Worm (Caenorhabditis elegans) whole organism, L2 larva: ENCODE results near the gene spp-18.

Experiments
- R02D3.7 ChIP-seq: fragments of 150-350 bp; optimal IDR thresholded peaks from 2 replicates; lab custom pipeline; 2014; ENCODE audit warnings: missing biosample characterization, missing genetic modification characterization
- alr-1 ChIP-seq: fragments of 150-350 bp; optimal IDR thresholded peaks from 2 replicates; lab custom pipeline; 2014; ENCODE audit warnings: missing biosample characterization, missing genetic modification characterization
- aly-2 ChIP-seq: fragments of 150-350 bp; optimal IDR thresholded peaks from 2 replicates; lab custom pipeline; 2014; ENCODE audit warnings: missing biosample characterization, missing genetic modification characterization
- ama-1 ChIP-seq: fragments of 150-350 bp; optimal IDR thresholded peaks from 2 replicates; lab custom pipeline; 2018; ENCODE audit warnings: inconsistent platforms
- ceh-16 ChIP-seq: fragments of 150-350 bp; optimal IDR thresholded peaks from 2 replicates; lab custom pipeline; 2014; ENCODE audit warnings: missing biosample characterization, missing genetic modification characterization
- ceh-82 ChIP-seq: fragments of 150-350 bp; optimal IDR thresholded peaks from 2 replicates; lab custom pipeline; 2014; ENCODE audit warnings: missing biosample characterization, missing genetic modification characterization
- egl-27 ChIP-seq: sonication (generic microtip); optimal IDR thresholded peaks from 3 replicates; lab custom pipeline; 2017; ENCODE audit warnings: missing biosample characterization, missing genetic modification reagents, missing genetic modification characterization
- elt-1 ChIP-seq: fragments of 150-350 bp; optimal IDR thresholded peaks from 2 replicates; lab custom pipeline; 2014; ENCODE audit warnings: missing biosample characterization, missing genetic modification characterization
- elt-3 ChIP-seq: sonication (generic microtip); optimal IDR thresholded peaks from 2 replicates; lab custom pipeline; 2017; ENCODE audit warnings: missing biosample characterization, missing genetic modification characterization
- gmeb-1 ChIP-seq: fragments of 150-350 bp; optimal IDR thresholded peaks from 2 replicates; lab custom pipeline; 2014; ENCODE audit warnings: missing biosample characterization, missing genetic modification characterization
- lin-11 ChIP-seq: fragments of 150-350 bp; sonication (generic microtip); optimal IDR thresholded peaks from 2 replicates; lab custom pipeline; 2014; ENCODE audit warnings: missing biosample characterization, missing genetic modification characterization, inconsistent platforms, mixed read lengths
- lin-39 ChIP-seq: fragments of 150-350 bp; optimal IDR thresholded peaks from 2 replicates; lab custom pipeline; 2014; ENCODE audit warnings: missing biosample characterization, missing genetic modification reagents, missing genetic modification characterization
- lsy-2 ChIP-seq, 2 experiments: fragments of 150-350 bp in 1 of 2; sonication (generic microtip) in 1 of 2; optimal IDR thresholded peaks; 2 replicates each; lab custom pipeline; 2014 to 2017; ENCODE audit warnings: missing biosample characterization in 2 of 2, missing genetic modification characterization in 2 of 2
- mab-5 ChIP-seq: fragments of 150-350 bp; optimal IDR thresholded peaks from 2 replicates; lab custom pipeline; 2014; ENCODE audit warnings: missing biosample characterization, missing genetic modification characterization
- mbf-1 ChIP-seq: sonication (generic microtip); optimal IDR thresholded peaks from 2 replicates; lab custom pipeline; 2017; ENCODE audit warnings: missing biosample characterization, missing genetic modification characterization
- mdl-1 ChIP-seq, 2 experiments: fragments of 150-350 bp in 1 of 2; sonication (generic microtip) in 1 of 2; optimal IDR thresholded peaks; 2 replicates each; lab custom pipeline; 2017; ENCODE audit warnings: missing biosample characterization in 2 of 2, missing genetic modification characterization in 2 of 2
- nhr-10 ChIP-seq: sonication (generic microtip); optimal IDR thresholded peaks from 2 replicates; lab custom pipeline; 2017; ENCODE audit warnings: missing biosample characterization, missing genetic modification characterization
- nhr-11 ChIP-seq: fragments of 150-350 bp; optimal IDR thresholded peaks from 2 replicates; lab custom pipeline; 2014; ENCODE audit warnings: missing biosample characterization, missing genetic modification characterization
- nhr-129 ChIP-seq: fragments of 150-350 bp; optimal IDR thresholded peaks from 2 replicates; lab custom pipeline; 2014; ENCODE audit warnings: missing biosample characterization, missing genetic modification characterization
- nhr-21 ChIP-seq: fragments of 150-350 bp; optimal IDR thresholded peaks from 2 replicates; lab custom pipeline; 2014; ENCODE audit warnings: missing biosample characterization, missing genetic modification characterization
- nhr-237 ChIP-seq: fragments of 150-350 bp; optimal IDR thresholded peaks from 2 replicates; lab custom pipeline; 2014; ENCODE audit warnings: missing biosample characterization, missing genetic modification characterization
- nhr-25 ChIP-seq: fragments of 150-350 bp; sonication (generic microtip); optimal IDR thresholded peaks from 3 replicates; lab custom pipeline; 2014; ENCODE audit warnings: missing biosample characterization, missing genetic modification characterization
- peb-1 ChIP-seq: fragments of 150-350 bp; optimal IDR thresholded peaks from 2 replicates; lab custom pipeline; 2014; ENCODE audit warnings: missing biosample characterization, missing genetic modification characterization
- sem-4 ChIP-seq: fragments of 150-350 bp; optimal IDR thresholded peaks from 2 replicates; lab custom pipeline; 2014; ENCODE audit warnings: missing biosample characterization, missing genetic modification reagents, missing genetic modification characterization
- skn-1 ChIP-seq: sonication (generic microtip); optimal IDR thresholded peaks from 2 replicates; lab custom pipeline; 2017; ENCODE audit warnings: missing biosample characterization, missing genetic modification characterization
- snpc-4 ChIP-seq: fragments of 150-350 bp; optimal IDR thresholded peaks from 2 replicates; lab custom pipeline; 2014; ENCODE audit warnings: missing biosample characterization, missing genetic modification characterization
- unc-39 ChIP-seq: fragments of 150-350 bp; optimal IDR thresholded peaks from 2 replicates; lab custom pipeline; 2014; ENCODE audit warnings: missing biosample characterization, missing genetic modification characterization
- unc-62 ChIP-seq: fragments of 150-350 bp; optimal IDR thresholded peaks from 2 replicates; lab custom pipeline; 2014; ENCODE audit warnings: missing biosample characterization, missing genetic modification reagents, missing genetic modification characterization
- zag-1 ChIP-seq: fragments of 150-350 bp; optimal IDR thresholded peaks from 2 replicates; lab custom pipeline; 2014; ENCODE audit warnings: missing biosample characterization, missing genetic modification characterization
- ztf-1 ChIP-seq: fragments of 200-800 bp; sonication (Bioruptor generic); conservative IDR thresholded peaks from 2 replicates; pipeline ENCODE4 v1.3.6; 2022; ENCODE audit warnings: missing genetic modification characterization, missing compliant biosample characterization
- ztf-11 ChIP-seq: sonication (generic microtip); optimal IDR thresholded peaks from 2 replicates; lab custom pipeline; 2017; ENCODE audit warnings: missing biosample characterization, missing genetic modification characterization
- ztf-4 ChIP-seq: fragments of 150-350 bp; optimal IDR thresholded peaks from 2 replicates; lab custom pipeline; 2014; ENCODE audit warnings: missing biosample characterization, missing genetic modification characterization

The spp-18 gene

DNA sequence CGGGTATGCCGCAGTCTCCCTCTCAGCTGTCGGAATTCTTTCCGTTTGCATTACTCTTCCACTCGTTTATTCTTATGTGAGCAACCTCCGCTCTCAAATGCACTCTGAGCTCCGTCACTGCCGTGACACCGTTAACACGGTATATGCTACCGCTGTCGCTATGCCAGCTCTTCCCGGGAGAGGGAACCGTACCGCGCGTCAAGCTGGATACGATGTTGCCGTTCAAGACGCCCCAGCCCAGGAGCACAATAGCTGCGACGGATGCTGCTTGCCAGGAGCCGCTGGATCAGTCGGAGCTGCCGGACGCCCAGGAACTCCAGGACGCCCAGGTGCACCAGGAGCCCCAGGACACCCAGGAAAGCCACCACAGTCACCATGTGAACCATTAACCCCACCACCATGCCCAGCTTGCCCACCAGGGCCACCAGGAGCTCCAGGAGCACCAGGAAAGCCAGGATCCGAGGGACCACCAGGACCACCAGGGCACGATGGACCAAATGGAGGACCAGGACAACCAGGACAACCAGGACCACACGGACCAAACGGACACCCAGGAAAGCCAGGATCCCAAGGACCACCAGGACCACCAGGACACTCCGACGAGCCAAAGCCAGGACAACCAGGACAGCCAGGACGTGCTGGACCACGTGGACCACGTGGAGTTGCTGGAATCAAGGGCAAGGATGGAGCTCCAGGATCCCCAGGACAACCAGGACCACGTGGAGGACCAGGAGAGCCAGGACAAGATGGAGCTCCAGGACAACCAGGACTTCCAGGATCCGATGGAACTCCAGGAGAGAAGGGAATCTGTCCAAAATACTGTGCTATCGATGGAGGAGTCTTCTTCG is 29.8 kb upstream of the spp-18 start:
- TF ChIP-seq egl-27 = no peak
- TF ChIP-seq ama-1 (lab: Kevin White, UChicago) = no peak

DNA sequence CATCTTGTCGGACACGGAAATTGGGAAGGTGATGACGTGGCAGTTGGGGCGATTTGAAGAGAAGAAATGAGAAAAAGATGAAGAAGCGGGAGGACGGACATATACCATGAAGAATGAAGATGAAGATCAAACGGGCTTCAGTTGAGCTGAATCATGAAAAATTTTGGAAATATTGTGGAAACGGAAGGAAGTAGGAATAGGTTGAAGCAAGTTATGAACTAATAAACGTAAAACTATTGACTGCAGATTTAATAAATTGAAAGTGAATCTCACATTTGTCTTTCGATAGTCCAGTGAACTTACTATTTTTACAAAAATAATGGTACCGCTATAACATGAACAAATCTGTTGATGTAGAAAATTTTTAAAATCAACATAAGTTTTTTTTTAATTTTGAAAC is 27.0 kb upstream of the spp-18 start, which contains the start of gene lron-14:
lron-14 (minus strand) TSS at position 101 of the 400 bp plus-strand sequence.
- TF ChIP-seq mdl-1 (tag; optimal IDR thresholded peaks at IDR 0.05; lab: Kevin White, UChicago) = no peak
- TF ChIP-seq lsy-2 (tag; optimal IDR thresholded peaks at IDR 0.05; lab: Kevin White, UChicago) = no peak
- no peak for TF ChIP-seq nhr-25 (tag; lab: Kevin White, UChicago)
- TF ChIP-seq R02D3.7 (tag; lab: Kevin White, UChicago) = no peak
- TF ChIP-seq elt-1 = no peak
- TF ChIP-seq nhr-129 (tag; lab: Kevin White, UChicago) = no peak
- no peak for TF ChIP-seq ztf-1 (GFP tag; lab: Robert Waterston, UW)
- no peak for TF ChIP-seq ztf-4 (tag; lab: Kevin White, UChicago)
- TF ChIP-seq nhr-10 (tag; lab: Kevin White, UChicago) = no peak
- TF ChIP-seq egl-27 = no peak
- no peak for TF ChIP-seq snpc-4 (tag; lab: Kevin White, UChicago)
- no peak for TF ChIP-seq aly-2 (tag; lab: Kevin White, UChicago)
- no peak for TF ChIP-seq alr-1 (tag; lab: Kevin White, UChicago)
- TF ChIP-seq sem-4 (tag; lab: Kevin White, UChicago) = no peak
- no peak for TF ChIP-seq ama-1 (lab: Kevin White, UChicago)
- TF ChIP-seq mab-5 (tag; lab: Kevin White, UChicago) = no peak

DNA sequence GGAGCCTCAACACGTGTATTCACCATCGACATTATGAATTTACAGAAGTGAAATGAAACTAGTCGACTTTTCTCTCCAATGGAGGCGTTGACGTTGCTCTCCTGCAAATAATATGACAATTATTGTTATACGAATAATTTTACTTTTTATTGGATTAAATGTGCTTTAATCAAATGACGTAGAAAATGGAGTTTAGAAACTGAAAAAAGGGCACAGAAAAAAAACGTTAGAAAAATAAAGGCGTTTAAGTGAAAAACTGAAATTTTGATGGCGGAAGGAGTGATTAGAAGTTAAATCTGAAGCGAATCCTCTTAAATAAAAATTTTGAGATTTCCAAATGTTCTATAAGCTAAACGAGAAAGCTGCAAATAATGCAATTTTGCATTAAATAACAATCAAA is 13.5 kb upstream of the spp-18 start, which contains the start of gene npr-2:
npr-2 (minus strand) TSS at position 101 of the 400 bp plus-strand sequence.
- TF ChIP-seq elt-1 = no peak
- TF ChIP-seq peb-1 = no peak
- no peak for TF ChIP-seq egl-27
- no peak for TF ChIP-seq nhr-237
- TF ChIP-seq ceh-16 (tag; lab: Kevin White, UChicago) = no peak
- no peak for TF ChIP-seq snpc-4 (tag; lab: Kevin White, UChicago)
- TF ChIP-seq aly-2 (tag; lab: Kevin White, UChicago) = no peak

DNA sequence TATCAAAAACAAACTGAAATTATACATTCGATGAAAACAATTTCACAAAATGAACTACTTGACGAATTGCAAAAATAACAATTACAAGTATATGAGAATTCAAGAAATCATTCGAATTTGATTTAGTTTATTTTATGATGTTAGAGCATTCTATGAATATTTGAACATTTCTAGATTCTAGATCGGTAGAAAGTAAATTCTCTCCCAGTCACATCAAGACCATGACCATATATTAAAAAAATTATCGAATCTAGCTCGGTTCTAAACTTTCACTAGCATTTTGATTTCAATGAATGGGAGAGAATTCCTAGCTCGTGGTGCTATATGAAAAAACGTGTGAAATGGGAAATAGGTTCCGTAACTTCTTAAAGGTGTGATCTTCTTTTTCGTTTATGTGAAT is 9.2 kb upstream of the spp-18 start:
- no peak for TF ChIP-seq elt-3 (tag; lab: Kevin White, UChicago)
- no peak for TF ChIP-seq mdl-1 (tag; optimal IDR thresholded peaks at IDR 0.05; lab: Kevin White, UChicago)
- TF ChIP-seq ceh-16 (tag; lab: Kevin White, UChicago) = no peak
- TF ChIP-seq ztf-11 (tag; lab: Kevin White, UChicago) = no peak
- TF ChIP-seq unc-62 (GFP tag; lab: Kevin White, UChicago) = no peak
- TF ChIP-seq peb-1 = no peak
- TF ChIP-seq zag-1 = no peak
- no peak for TF ChIP-seq unc-39 (tag; lab: Kevin White, UChicago)
- TF ChIP-seq ztf-1 (GFP tag; lab: Robert Waterston, UW) = no peak
- no peak for TF ChIP-seq nhr-11 (tag; lab: Kevin White, UChicago)
- no peak for TF ChIP-seq nhr-21 (tag; lab: Kevin White, UChicago)
- TF ChIP-seq lin-39 (tag; lab: Kevin White, UChicago) = no peak
- no peak for TF ChIP-seq lin-11
- TF ChIP-seq elt-1 = no peak
- TF ChIP-seq nhr-129 (tag; lab: Kevin White, UChicago) = no peak
- TF ChIP-seq mbf-1 = no peak
- no peak for TF ChIP-seq ceh-82 (tag; lab: Kevin White, UChicago)
- no peak for TF ChIP-seq nhr-25 (tag; lab: Kevin White, UChicago)
- no peak for TF ChIP-seq skn-1

DNA sequence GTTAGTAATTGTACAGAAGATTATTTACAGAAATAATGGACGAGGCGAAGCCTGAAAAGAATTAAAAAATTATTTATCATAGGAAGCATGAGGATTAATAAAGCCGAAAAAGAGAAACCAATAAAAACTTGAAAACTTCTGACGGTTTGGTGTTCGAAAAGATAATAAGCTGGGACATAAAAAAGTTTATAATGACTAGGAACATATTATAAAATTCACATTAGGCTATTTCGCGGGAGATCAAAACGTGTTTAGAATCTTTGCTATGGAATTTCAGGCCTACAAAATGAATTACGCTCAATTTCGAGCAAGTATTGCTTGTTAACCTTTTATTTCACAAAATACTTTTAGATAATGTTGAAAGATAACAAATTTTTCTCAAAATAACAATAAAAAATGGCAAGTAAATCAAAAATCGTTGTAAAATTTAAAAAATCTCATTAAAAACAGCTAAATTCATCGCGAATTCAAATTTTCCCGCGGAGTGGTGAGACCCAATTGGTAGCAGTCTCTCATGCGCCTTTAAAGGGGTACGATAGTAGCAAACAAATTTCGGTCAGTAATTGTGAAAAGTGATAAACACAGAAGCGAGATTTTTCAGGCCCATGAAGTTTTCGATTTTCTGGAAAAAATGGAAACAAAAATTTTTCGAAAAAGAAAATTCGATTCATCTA is 4.6 kb upstream of the spp-18 start, which contains the start of gene trcs-1:
trcs-1 (minus strand) TSS at position 51 of the 674 bp plus-strand sequence.
- TF ChIP-seq unc-62 (GFP tag; lab: Kevin White, UChicago) = no peak
- TF ChIP-seq gmeb-1 = no peak
- TF ChIP-seq nhr-129 (tag; lab: Kevin White, UChicago) = no peak
- no peak for TF ChIP-seq nhr-21 (tag; lab: Kevin White, UChicago)
